Worm (Caenorhabditis elegans): ENCODE results near the gene T08D10.3.
"Not testable (repeated sequence)": the region's sequence is repeated elsewhere in the genome, so short reads cannot be mapped to it uniquely, and the experiment has no call there.

Gene T08D10.3

ce11 chrX:11959838-11960237 is 4.6 kb downstream of the T08D10.3 start, which contains the start of gene C49F5.8:
TSS of gene C49F5.8 (plus strand) at chrX:11960138.
- no peak for TF ChIP-seq F10E7.11 (tag; optimal IDR thresholded peaks at IDR 0.05)
- TF ChIP-seq egl-44 (GFP tag; IDR thresholded peaks at IDR 0.05): no peak
- TF ChIP-seq nhr-80 (tag; optimal IDR thresholded peaks at IDR 0.05): peak; percentile 7
- no peak for TF ChIP-seq madf-8 (GFP tag; conservative IDR thresholded peaks at IDR 0.05)
- no peak for TF ChIP-seq pha-4 (tag; optimal IDR thresholded peaks at IDR 0.05)
- TF ChIP-seq atf-7 (tag; optimal IDR thresholded peaks at IDR 0.05): no peak
- TF ChIP-seq snpc-1.3 (tag; optimal IDR thresholded peaks at IDR 0.05; ENCODE audit: insufficient read depth): no peak
- no peak for TF ChIP-seq B0336.3 (GFP tag; IDR thresholded peaks at IDR 0.05)
- no peak for TF ChIP-seq ztf-22 (GFP tag; optimal IDR thresholded peaks at IDR 0.05)

- not testable (repeated sequence) for TF ChIP-seq ama-1 (optimal IDR thresholded peaks at IDR 0.05); ama-1 (GFP tag; optimal IDR thresholded peaks at IDR 0.05); D2030.7 (GFP tag; IDR thresholded peaks at IDR 0.05); lin-26 (GFP tag; IDR thresholded peaks at IDR 0.05)
Observed at ce11 chrX:11961103-11961502, 5.9 kb downstream of the T08D10.3 start, which contains the start of gene C49F5.13. TSS of gene C49F5.13 (plus strand) at chrX:11961403.

- peak; percentile 8 for TF ChIP-seq lin-40 (tag; optimal IDR thresholded peaks at IDR 0.05)
- TF ChIP-seq Y53G8AR.9 (GFP tag; conservative IDR thresholded peaks at IDR 0.05): peak; percentile 57; the same call in 1 of the 2 replicates
- peak; percentile 22 for TF ChIP-seq chd-7 (tag; optimal IDR thresholded peaks at IDR 0.05)
- TF ChIP-seq ztf-22 (GFP tag; optimal IDR thresholded peaks at IDR 0.05): peak; percentile 68
- peak in 1 of 2 experiments; percentile 1 for TF ChIP-seq let-607 (tag; optimal IDR thresholded peaks at IDR 0.05)
- TF ChIP-seq nhr-179 (tag; optimal IDR thresholded peaks at IDR 0.05): no peak
- no peak for TF ChIP-seq akir-1 (GFP tag; optimal IDR thresholded peaks at IDR 0.05)
- peak; percentile 40 for TF ChIP-seq atf-7 (tag; optimal IDR thresholded peaks at IDR 0.05)
- peak; percentile 9 for TF ChIP-seq madf-10 (tag; optimal IDR thresholded peaks at IDR 0.05)
- peak; percentile 94 for TF ChIP-seq nhr-80 (tag; optimal IDR thresholded peaks at IDR 0.05)
Observed at ce11 chrX:11962050-11962788, 7.0 kb downstream of the T08D10.3 start.

ce11 chrX:11963659-11964058 is 8.4 kb downstream of the T08D10.3 start:
- TF ChIP-seq cebp-2 (GFP tag; IDR thresholded peaks at IDR 0.05) (no peak), lsl-1 (GFP tag; optimal IDR thresholded peaks at IDR 0.05) (no peak), C06A6.2 (GFP tag; conservative IDR thresholded peaks at IDR 0.05) (no peak), madf-8 (GFP tag; conservative IDR thresholded peaks at IDR 0.05) (no peak), attf-6 (GFP tag; IDR thresholded peaks at IDR 0.05) (no peak), ZK185.1 (tag; optimal IDR thresholded peaks at IDR 0.05; ENCODE audit: poor library complexity, severe bottlenecking) (no peak), hrde-1 (tag; optimal IDR thresholded peaks at IDR 0.05; ENCODE audit: borderline replicate concordance) (no peak), unc-62 (GFP tag; optimal IDR thresholded peaks at IDR 0.05) (no peak), repo-1 (tag; optimal IDR thresholded peaks at IDR 0.05) (no peak), nhr-27 (tag; optimal IDR thresholded peaks at IDR 0.05) (no peak), lin-26 (GFP tag; IDR thresholded peaks at IDR 0.05) (no peak), Y79H2A.3 (GFP tag; conservative IDR thresholded peaks at IDR 0.05) (no peak), F22D6.2 (tag; optimal IDR thresholded peaks at IDR 0.05) (no peak), efl-1 (GFP tag; optimal IDR thresholded peaks at IDR 0.05) (no peak), ceh-91 (GFP tag; IDR thresholded peaks at IDR 0.05) (no peak), him-1 (tag; optimal IDR thresholded peaks at IDR 0.05) (no peak), lsy-27 (tag; optimal IDR thresholded peaks at IDR 0.05; ENCODE audit: borderline replicate concordance, insufficient read depth) (no peak)

Data from whole organism, young adult.